Worm (Caenorhabditis elegans): ENCODE measurements around the gene H43E16.1.

ce11 chrII:6695388-6695787 lies 21.3 kb downstream of the H43E16.1 start, which contains the start of gene C18H9.5:
- TF ChIP-seq skn-1 (tag; optimal IDR thresholded peaks at IDR 0.05), result no peak
- TF ChIP-seq fkh-10 (GFP tag; optimal IDR thresholded peaks at IDR 0.05), result no peak

All from whole organism, L3 larva.